Worm (Caenorhabditis elegans) whole organism, midembryonic: Measurements from ENCODE around the gene nhr-251.

Experiments used
- T22C8.4 ChIP-seq: fragments of 200-800 bp; sonication (Bioruptor generic); IDR thresholded peaks from 2 replicates; pipeline ENCODE4 v1.3.6; 2022; ENCODE audit warnings: missing genetic modification characterization, missing compliant biosample characterization
- cog-1 ChIP-seq: sonication (generic microtip); optimal IDR thresholded peaks from 2 replicates; lab custom pipeline; 2016; ENCODE audit warnings: missing genetic modification characterization, missing compliant biosample characterization
- flt-1 ChIP-seq: fragments of 200-800 bp; sonication (Bioruptor generic); IDR thresholded peaks from 2 replicates; pipeline ENCODE4 v1.3.6; 2022; ENCODE audit warnings: missing genetic modification characterization, missing compliant biosample characterization
- klf-2 ChIP-seq: fragments of 200-800 bp; sonication (Bioruptor generic); conservative IDR thresholded peaks from 2 replicates; pipeline ENCODE4 v1.3.6; 2022; ENCODE audit warnings: missing genetic modification reagents, missing genetic modification characterization, missing compliant biosample characterization
- med-1 ChIP-seq: sonication (generic microtip); optimal IDR thresholded peaks from 2 replicates; lab custom pipeline; 2017; ENCODE audit warnings: missing genetic modification characterization, mild to moderate bottlenecking, missing compliant biosample characterization, antibody characterized with exemption, missing genetic modification reagents; ENCODE audit not compliant: insufficient read depth
- ref-1 ChIP-seq: fragments of 200-800 bp; sonication (Bioruptor generic); conservative IDR thresholded peaks from 2 replicates; pipeline ENCODE4 v1.3.6; 2022; ENCODE audit warnings: missing genetic modification reagents, missing genetic modification characterization, missing compliant biosample characterization
- tab-1 ChIP-seq: fragments of 200-800 bp; sonication (Bioruptor generic); IDR thresholded peaks from 2 replicates; pipeline ENCODE4 v1.3.6; 2022; ENCODE audit warnings: missing genetic modification characterization, missing compliant biosample characterization
- ztf-23 ChIP-seq: fragments of 200-800 bp; sonication (Bioruptor generic); IDR thresholded peaks from 2 replicates; pipeline ENCODE4 v1.3.6; 2022; ENCODE audit warnings: missing genetic modification reagents, missing genetic modification characterization, missing compliant biosample characterization
- ztf-29 ChIP-seq: fragments of 200-800 bp; sonication (Bioruptor generic); IDR thresholded peaks from 2 replicates; pipeline ENCODE4 v1.3.6; 2022; ENCODE audit warnings: missing genetic modification reagents, missing genetic modification characterization, missing compliant biosample characterization

Gene nhr-251

ce11 chrV:578977-579376 lies 21.4 kb upstream of the nhr-251 start, which contains the start of gene K06H6.4:
Gene K06H6.4 (plus strand): TSS chrV:579277.
- TF ChIP-seq tab-1 (GFP tag; lab: Robert Waterston, UW) (no peak), ztf-29 (GFP tag; lab: Robert Waterston, UW) (no peak), ref-1 (no peak), ztf-23 (GFP tag; lab: Robert Waterston, UW) (no peak), med-1 (GFP tag; lab: Kevin White, UChicago) (no peak), cog-1 (tag; lab: Kevin White, UChicago) (no peak), klf-2 (GFP tag; lab: Robert Waterston, UW) (no peak), flt-1 (GFP tag; lab: Robert Waterston, UW) (no peak), T22C8.4 (GFP tag; lab: Robert Waterston, UW) (no peak)

- no peak for TF ChIP-seq flt-1 (GFP tag; lab: Robert Waterston, UW)
- TF ChIP-seq ref-1: no peak
- TF ChIP-seq tab-1 (GFP tag; lab: Robert Waterston, UW): no peak
- TF ChIP-seq ztf-23 (GFP tag; lab: Robert Waterston, UW): no peak
- TF ChIP-seq cog-1 (tag; lab: Kevin White, UChicago): no peak
- no peak for TF ChIP-seq klf-2 (GFP tag; lab: Robert Waterston, UW)
- no peak for TF ChIP-seq ztf-29 (GFP tag; lab: Robert Waterston, UW)
- TF ChIP-seq T22C8.4 (GFP tag; lab: Robert Waterston, UW): no peak
- TF ChIP-seq med-1 (GFP tag; lab: Kevin White, UChicago): no peak
Observed at ce11 chrV:581616-582015, 18.7 kb upstream of the nhr-251 start, which contains the start of gene nstp-7. Gene nstp-7 (plus strand): TSS chrV:581916.

ce11 chrV:585472-585871 lies 14.9 kb upstream of the nhr-251 start, which contains the start of gene K06H6.2:
Gene K06H6.2 (plus strand): TSS chrV:585772.
- TF ChIP-seq ztf-23 (GFP tag; lab: Robert Waterston, UW): no peak
- no peak for TF ChIP-seq flt-1 (GFP tag; lab: Robert Waterston, UW)

ce11 chrV:587818-588217 lies 12.5 kb upstream of the nhr-251 start, which contains the start of gene K06H6.1:
Gene K06H6.1 (plus strand): TSS chrV:588118.
- TF ChIP-seq T22C8.4 (GFP tag; lab: Robert Waterston, UW) (no peak), flt-1 (GFP tag; lab: Robert Waterston, UW) (no peak), tab-1 (GFP tag; lab: Robert Waterston, UW) (no peak), ztf-23 (GFP tag; lab: Robert Waterston, UW) (no peak), klf-2 (GFP tag; lab: Robert Waterston, UW) (no peak), ref-1 (no peak), ztf-29 (GFP tag; lab: Robert Waterston, UW) (no peak), cog-1 (tag; lab: Kevin White, UChicago) (no peak), med-1 (GFP tag; lab: Kevin White, UChicago) (no peak)

ce11 chrV:590182-590581 lies 10.1 kb upstream of the nhr-251 start, which contains the start of gene ZK488.6:
Gene ZK488.6 (plus strand): TSS chrV:590482.
- TF ChIP-seq med-1 (GFP tag; lab: Kevin White, UChicago) (no peak), tab-1 (GFP tag; lab: Robert Waterston, UW) (no peak), cog-1 (tag; lab: Kevin White, UChicago) (no peak), T22C8.4 (GFP tag; lab: Robert Waterston, UW) (no peak), flt-1 (GFP tag; lab: Robert Waterston, UW) (no peak), ztf-29 (GFP tag; lab: Robert Waterston, UW) (no peak), klf-2 (GFP tag; lab: Robert Waterston, UW) (no peak)

- no peak for TF ChIP-seq med-1 (GFP tag; lab: Kevin White, UChicago)
Observed at ce11 chrV:592959-593358, 7.4 kb upstream of the nhr-251 start, which contains the start of gene ZK488.5. Gene ZK488.5 (plus strand): TSS chrV:593259.

ce11 chrV:596923-597322 lies 3.4 kb upstream of the nhr-251 start:
- TF ChIP-seq klf-2 (GFP tag; lab: Robert Waterston, UW): no peak

ce11 chrV:597823-598222 lies 2.5 kb upstream of the nhr-251 start:
- no peak for TF ChIP-seq ztf-29 (GFP tag; lab: Robert Waterston, UW)
- TF ChIP-seq flt-1 (GFP tag; lab: Robert Waterston, UW): no peak
- TF ChIP-seq tab-1 (GFP tag; lab: Robert Waterston, UW): no peak
- TF ChIP-seq klf-2 (GFP tag; lab: Robert Waterston, UW): no peak
- TF ChIP-seq T22C8.4 (GFP tag; lab: Robert Waterston, UW): no peak
- TF ChIP-seq med-1 (GFP tag; lab: Kevin White, UChicago): no peak
- TF ChIP-seq ztf-23 (GFP tag; lab: Robert Waterston, UW): no peak
- TF ChIP-seq ref-1: no peak
- TF ChIP-seq cog-1 (tag; lab: Kevin White, UChicago): no peak

- TF ChIP-seq T22C8.4 (GFP tag; lab: Robert Waterston, UW) (no peak), tab-1 (GFP tag; lab: Robert Waterston, UW) (no peak), flt-1 (GFP tag; lab: Robert Waterston, UW) (no peak), ztf-23 (GFP tag; lab: Robert Waterston, UW) (no peak), klf-2 (GFP tag; lab: Robert Waterston, UW) (no peak), ref-1 (no peak), med-1 (GFP tag; lab: Kevin White, UChicago) (no peak), ztf-29 (GFP tag; lab: Robert Waterston, UW) (no peak), cog-1 (tag; lab: Kevin White, UChicago) (no peak)
Observed at ce11 chrV:598626-599025, 1.7 kb upstream of the nhr-251 start.

ce11 chrV:599783-600182 lies 548 bp upstream of the nhr-251 start:
- no peak for TF ChIP-seq T22C8.4 (GFP tag; lab: Robert Waterston, UW)
- no peak for TF ChIP-seq ztf-23 (GFP tag; lab: Robert Waterston, UW)
- no peak for TF ChIP-seq tab-1 (GFP tag; lab: Robert Waterston, UW)
- no peak for TF ChIP-seq ref-1
- no peak for TF ChIP-seq ztf-29 (GFP tag; lab: Robert Waterston, UW)
- TF ChIP-seq cog-1 (tag; lab: Kevin White, UChicago): no peak
